Worm (Caenorhabditis elegans) whole organism, L3 larva: Measurements from ENCODE around the gene B0554.7.

Source experiments
- aly-2 ChIP-seq: fragments of 150-350 bp; optimal IDR thresholded peaks from 2 replicates; lab custom pipeline; 2014; ENCODE audit warnings: missing biosample characterization, missing genetic modification characterization
- egl-27 ChIP-seq: sonication (generic microtip); optimal IDR thresholded peaks from 4 replicates; lab custom pipeline; 2017; ENCODE audit warnings: missing biosample characterization, missing genetic modification reagents, missing genetic modification characterization
- elt-3 ChIP-seq, 3 experiments: fragments of 150-350 bp in 1 of 3; sonication (generic microtip) in 2 of 3; optimal IDR thresholded peaks; 2 replicates in 2 of 3; 4 replicates in 1 of 3; lab custom pipeline; 2014 to 2017; ENCODE audit warnings: missing biosample characterization in 3 of 3, missing genetic modification characterization in 3 of 3
- fkh-10 ChIP-seq: sonication (generic microtip); optimal IDR thresholded peaks from 2 replicates; lab custom pipeline; 2017; ENCODE audit warnings: missing biosample characterization, missing genetic modification reagents, missing genetic modification characterization
- fos-1 ChIP-seq: fragments of 150-350 bp; optimal IDR thresholded peaks from 2 replicates; lab custom pipeline; 2014; ENCODE audit warnings: missing biosample characterization, missing genetic modification characterization
- lin-15B ChIP-seq: fragments of 150-350 bp; optimal IDR thresholded peaks from 2 replicates; lab custom pipeline; 2014; ENCODE audit warnings: missing biosample characterization, missing genetic modification characterization
- lsy-12 ChIP-seq: sonication (generic microtip); optimal IDR thresholded peaks from 2 replicates; lab custom pipeline; 2016; ENCODE audit warnings: mild to moderate bottlenecking, missing genetic modification characterization, missing compliant biosample characterization
- nfya-1 ChIP-seq: sonication (generic microtip); optimal IDR thresholded peaks from 2 replicates; lab custom pipeline; 2017; ENCODE audit warnings: missing genetic modification characterization, mild to moderate bottlenecking, missing compliant biosample characterization, antibody characterized with exemption, moderate library complexity; ENCODE audit not compliant: insufficient read depth
- nhr-67 ChIP-seq: fragments of 150-350 bp; optimal IDR thresholded peaks from 2 replicates; lab custom pipeline; 2014; ENCODE audit warnings: missing biosample characterization, missing genetic modification characterization
- sea-2 ChIP-seq: fragments of 150-350 bp; sonication (generic microtip); optimal IDR thresholded peaks from 4 replicates; lab custom pipeline; 2014; ENCODE audit warnings: missing biosample characterization, missing genetic modification reagents, missing genetic modification characterization
- unc-62 ChIP-seq: fragments of 150-350 bp; sonication (generic microtip); optimal IDR thresholded peaks from 4 replicates; lab custom pipeline; 2014; ENCODE audit warnings: missing biosample characterization, missing genetic modification reagents, missing genetic modification characterization

DNA sequence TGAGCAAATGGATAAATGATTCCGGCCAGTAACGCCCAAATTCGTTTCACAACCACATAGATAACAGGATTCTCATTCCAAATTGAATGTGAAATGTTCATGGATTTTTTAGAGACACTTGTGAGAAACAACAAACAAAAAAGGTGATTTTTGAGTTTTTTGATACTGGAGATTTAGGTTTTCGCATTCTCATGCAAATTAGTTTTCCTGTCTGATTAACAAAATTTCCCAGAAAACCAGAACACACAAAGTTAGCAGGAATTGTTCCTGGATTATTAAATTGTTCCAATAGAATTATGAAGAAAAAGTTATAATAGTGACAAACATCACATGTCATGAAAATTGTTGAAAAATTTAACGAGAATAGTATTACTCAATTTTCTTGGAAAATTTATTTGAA, 2.4 kb upstream of the B0554.7 start, which contains the start of gene srh-33:
- TF ChIP-seq unc-62 (no peak), elt-3 (tag; optimal IDR thresholded peaks at IDR 0.05; lab: Kevin White, UChicago) (no peak), sea-2 (no peak), nfya-1 (tag; lab: Kevin White, UChicago) (no peak), aly-2 (tag; lab: Kevin White, UChicago) (no peak), lin-15B (tag; lab: Kevin White, UChicago) (no peak), fos-1 (tag; lab: Kevin White, UChicago) (no peak), nhr-67 (tag; lab: Kevin White, UChicago) (no peak), egl-27 (tag; lab: Kevin White, UChicago) (no peak), fkh-10 (GFP tag; lab: Kevin White, UChicago) (no peak), lsy-12 (tag; lab: Kevin White, UChicago) (no peak)
